Fruit fly (Drosophila melanogaster) whole organism, embryonic: Measurements from ENCODE around the gene Hexo1.

ENCODE experiments used
- Atf3 ChIP-seq: fragments of 200-800 bp; sonication (Bioruptor generic); optimal IDR thresholded peaks from 3 replicates; lab custom pipeline; 2016; ENCODE audit warnings: missing biosample characterization, missing genetic modification characterization
- CG11504 ChIP-seq: fragments of 200-800 bp; sonication (Bioruptor generic); optimal IDR thresholded peaks from 3 replicates; lab custom pipeline; 2019; ENCODE audit warnings: missing biosample characterization, mild to moderate bottlenecking, missing genetic modification characterization, moderate library complexity
- CG12942 ChIP-seq: fragments of 200-800 bp; sonication (Bioruptor generic); optimal IDR thresholded peaks from 3 replicates; lab custom pipeline; 2016; ENCODE audit warnings: missing biosample characterization, missing genetic modification characterization
- CG13287 ChIP-seq: fragments of 200-800 bp; sonication (Bioruptor generic); IDR thresholded peaks from 2 replicates; pipeline ENCODE4 v1.3.6; 2022; ENCODE audit warnings: missing biosample characterization, missing genetic modification characterization; ENCODE audit not compliant: partially characterized antibody
- CG13894 ChIP-seq: fragments of 200-800 bp; sonication (Bioruptor generic); optimal IDR thresholded peaks from 3 replicates; lab custom pipeline; 2018; ENCODE audit warnings: missing biosample characterization, mild to moderate bottlenecking, missing genetic modification characterization, moderate library complexity
- CG14667 ChIP-seq: fragments of 200-800 bp; sonication (Bioruptor generic); IDR thresholded peaks from 2 replicates; pipeline ENCODE4 v1.3.6; 2022; ENCODE audit warnings: missing biosample characterization, missing genetic modification characterization
- CG17802 ChIP-seq: fragments of 200-800 bp; sonication (Bioruptor generic); optimal IDR thresholded peaks from 2 replicates; lab custom pipeline; 2018; ENCODE audit warnings: missing biosample characterization, mild to moderate bottlenecking, missing genetic modification characterization, moderate library complexity
- CG2199 ChIP-seq: fragments of 200-800 bp; sonication (Bioruptor generic); IDR thresholded peaks from 3 replicates; pipeline ENCODE4 v1.3.6; 2022; ENCODE audit warnings: missing biosample characterization, missing genetic modification characterization
- CG30403 ChIP-seq: fragments of 200-800 bp; sonication (Bioruptor generic); optimal IDR thresholded peaks from 3 replicates; lab custom pipeline; 2016; ENCODE audit warnings: missing biosample characterization, missing genetic modification characterization
- CG4282 ChIP-seq: fragments of 200-800 bp; sonication (Bioruptor generic); optimal IDR thresholded peaks from 2 replicates; lab custom pipeline; 2016; ENCODE audit warnings: missing biosample characterization, missing genetic modification characterization
- CG4730 ChIP-seq: fragments of 200-800 bp; sonication (Bioruptor generic); IDR thresholded peaks from 2 replicates; pipeline ENCODE4 v1.3.6; 2022; ENCODE audit warnings: missing biosample characterization, missing genetic modification characterization
- CG6813 ChIP-seq: fragments of 200-800 bp; sonication (Bioruptor generic); optimal IDR thresholded peaks from 2 replicates; lab custom pipeline; 2017; ENCODE audit warnings: missing biosample characterization, missing genetic modification characterization, mild to moderate bottlenecking, moderate library complexity, missing genetic modification reagents
- CG7556 ChIP-seq: fragments of 200-800 bp; sonication (Bioruptor generic); optimal IDR thresholded peaks from 2 replicates; lab custom pipeline; 2017; ENCODE audit warnings: missing biosample characterization, mild to moderate bottlenecking, missing genetic modification characterization
- CG8281 ChIP-seq: fragments of 200-800 bp; sonication (Bioruptor generic); optimal IDR thresholded peaks from 2 replicates; lab custom pipeline; 2018; ENCODE audit warnings: missing biosample characterization, mild to moderate bottlenecking, missing genetic modification characterization, moderate library complexity
- CG8388 ChIP-seq: fragments of 200-800 bp; sonication (Bioruptor generic); optimal IDR thresholded peaks from 2 replicates; lab custom pipeline; 2019; ENCODE audit warnings: missing biosample characterization, mild to moderate bottlenecking, missing genetic modification characterization, moderate library complexity
- CG8765 ChIP-seq: fragments of 200-800 bp; sonication (Bioruptor generic); IDR thresholded peaks from 2 replicates; pipeline ENCODE4 v1.3.6; 2022; ENCODE audit warnings: missing biosample characterization, missing genetic modification characterization
- CkIIα-i1 ChIP-seq: fragments of 200-800 bp; sonication (Bioruptor generic); IDR thresholded peaks from 2 replicates; pipeline ENCODE4 v1.3.6; 2022; ENCODE audit warnings: missing biosample characterization, missing genetic modification characterization
- D ChIP-seq, 2 experiments: fragments of 200-800 bp in 1 of 2; fragments of >200 bp in 1 of 2; sonication (Bioruptor generic) in 1 of 2; optimal IDR thresholded peaks; 2 replicates in 1 of 2; 3 replicates in 1 of 2; lab custom pipeline; 2017; ENCODE audit warnings: mild to moderate bottlenecking in 1 of 2, missing biosample characterization in 1 of 2, missing genetic modification characterization in 1 of 2, missing genetic modification reagents in 1 of 2
- D19A ChIP-seq: fragments of 200-800 bp; optimal IDR thresholded peaks from 3 replicates; lab custom pipeline; 2019; ENCODE audit warnings: missing biosample characterization, mild to moderate bottlenecking, missing genetic modification characterization, moderate library complexity
- Dip2 ChIP-seq: fragments of 200-800 bp; sonication (Bioruptor generic); IDR thresholded peaks from 2 replicates; pipeline ENCODE4 v1.3.6; 2022; ENCODE audit warnings: missing biosample characterization, missing genetic modification characterization
- Dp ChIP-seq: fragments of 200-800 bp; sonication (Bioruptor generic); optimal IDR thresholded peaks from 2 replicates; lab custom pipeline; 2018; ENCODE audit warnings: missing biosample characterization, mild to moderate bottlenecking, missing genetic modification characterization, moderate library complexity
- Dref ChIP-seq: fragments of 200-800 bp; sonication (Bioruptor generic); IDR thresholded peaks from 2 replicates; pipeline ENCODE4 v1.3.6; 2022; ENCODE audit warnings: missing biosample characterization, missing genetic modification characterization
- Elba2 ChIP-seq: fragments of 200-800 bp; sonication (Bioruptor generic); optimal IDR thresholded peaks from 3 replicates; lab custom pipeline; 2016; ENCODE audit warnings: missing biosample characterization, missing genetic modification characterization
- Fer1 ChIP-seq: fragments of 200-800 bp; sonication (Bioruptor generic); optimal IDR thresholded peaks from 2 replicates; lab custom pipeline; 2017; ENCODE audit warnings: missing biosample characterization, mild to moderate bottlenecking, missing genetic modification characterization
- Fer2 ChIP-seq: fragments of 200-800 bp; sonication (Bioruptor generic); optimal IDR thresholded peaks from 2 replicates; lab custom pipeline; 2018; ENCODE audit warnings: missing biosample characterization, mild to moderate bottlenecking, missing genetic modification characterization, moderate library complexity
- Gsc ChIP-seq: fragments of 200-800 bp; sonication (Bioruptor generic); IDR thresholded peaks from 2 replicates; pipeline ENCODE4 v1.3.6; 2022; ENCODE audit warnings: missing biosample characterization, missing genetic modification characterization
- HmgZ ChIP-seq: fragments of 200-800 bp; sonication (Bioruptor generic); optimal IDR thresholded peaks from 2 replicates; lab custom pipeline; 2018; ENCODE audit warnings: missing biosample characterization, mild to moderate bottlenecking, missing genetic modification characterization
- Hmx ChIP-seq: fragments of 200-800 bp; sonication (Bioruptor generic); optimal IDR thresholded peaks from 2 replicates; lab custom pipeline; 2016; ENCODE audit warnings: missing biosample characterization, missing genetic modification characterization
- Lim3 ChIP-seq: fragments of 200-800 bp; sonication (Bioruptor generic); IDR thresholded peaks from 2 replicates; pipeline ENCODE4 v1.3.6; 2022; ENCODE audit warnings: missing biosample characterization, missing genetic modification characterization
- ash1 ChIP-seq: fragments of 200-800 bp; sonication (Bioruptor generic); optimal IDR thresholded peaks from 2 replicates; lab custom pipeline; 2018; ENCODE audit warnings: missing biosample characterization, mild to moderate bottlenecking, missing genetic modification characterization
- bigmax ChIP-seq: fragments of 200-800 bp; sonication (Bioruptor generic); optimal IDR thresholded peaks from 2 replicates; lab custom pipeline; 2018; ENCODE audit warnings: missing biosample characterization, mild to moderate bottlenecking, missing genetic modification characterization
- cg ChIP-seq: fragments of 200-800 bp; sonication (Bioruptor generic); optimal IDR thresholded peaks from 3 replicates; lab custom pipeline; 2019; ENCODE audit warnings: missing biosample characterization, mild to moderate bottlenecking, missing genetic modification characterization, moderate library complexity
- ci ChIP-seq: fragments of 200-800 bp; sonication (Bioruptor generic); IDR thresholded peaks from 3 replicates; pipeline ENCODE4 v1.3.6; 2022; ENCODE audit warnings: missing biosample characterization, missing genetic modification characterization
- crp ChIP-seq, 2 experiments: fragments of 200-800 bp; sonication (Bioruptor generic); optimal IDR thresholded peaks; 2 replicates in 1 of 2; 3 replicates in 1 of 2; lab custom pipeline; 2017; ENCODE audit warnings: missing biosample characterization in 2 of 2, missing genetic modification characterization in 2 of 2, mild to moderate bottlenecking in 1 of 2, moderate library complexity in 1 of 2
- dm ChIP-seq: fragments of 200-800 bp; sonication (Bioruptor generic); optimal IDR thresholded peaks from 3 replicates; lab custom pipeline; 2016; ENCODE audit warnings: missing biosample characterization, missing genetic modification characterization
- fu2 ChIP-seq: fragments of 200-800 bp; sonication (Bioruptor generic); optimal IDR thresholded peaks from 2 replicates; lab custom pipeline; 2016; ENCODE audit warnings: missing biosample characterization, missing genetic modification characterization
- ken ChIP-seq: fragments of 200-800 bp; sonication (Bioruptor generic); IDR thresholded peaks from 3 replicates; pipeline ENCODE4 v1.3.6; 2022; ENCODE audit warnings: missing biosample characterization, missing genetic modification characterization
- mam ChIP-seq: fragments of 200-800 bp; sonication (Bioruptor generic); optimal IDR thresholded peaks from 3 replicates; lab custom pipeline; 2016; ENCODE audit warnings: missing biosample characterization, missing genetic modification characterization
- oc ChIP-seq: fragments of 200-800 bp; sonication (Bioruptor generic); optimal IDR thresholded peaks from 2 replicates; lab custom pipeline; 2018; ENCODE audit warnings: missing biosample characterization, mild to moderate bottlenecking, missing genetic modification characterization, moderate library complexity
- org-1 ChIP-seq: fragments of 200-800 bp; sonication (Bioruptor generic); optimal IDR thresholded peaks from 2 replicates; lab custom pipeline; 2017; ENCODE audit warnings: missing biosample characterization, missing genetic modification characterization
- repo ChIP-seq: fragments of 200-800 bp; sonication (Bioruptor generic); optimal IDR thresholded peaks from 2 replicates; lab custom pipeline; 2016; ENCODE audit warnings: missing biosample characterization, missing genetic modification characterization
- row ChIP-seq: fragments of 200-800 bp; sonication (Bioruptor generic); IDR thresholded peaks from 3 replicates; pipeline ENCODE4 v1.3.6; 2022; ENCODE audit warnings: missing biosample characterization, missing genetic modification characterization
- salm ChIP-seq: fragments of 200-800 bp; sonication (Bioruptor generic); optimal IDR thresholded peaks from 2 replicates; lab custom pipeline; 2018; ENCODE audit warnings: missing biosample characterization, mild to moderate bottlenecking, missing genetic modification characterization
- sim ChIP-seq: fragments of 200-800 bp; sonication (Bioruptor generic); IDR thresholded peaks from 2 replicates; pipeline ENCODE4 v1.3.6; 2022; ENCODE audit warnings: missing biosample characterization, missing genetic modification characterization
- tap ChIP-seq: fragments of 200-800 bp; optimal IDR thresholded peaks from 3 replicates; lab custom pipeline; 2019; ENCODE audit warnings: missing biosample characterization, mild to moderate bottlenecking, missing genetic modification characterization, moderate library complexity
- tin ChIP-seq: fragments of 200-800 bp; sonication (Bioruptor generic); optimal IDR thresholded peaks from 3 replicates; lab custom pipeline; 2016; ENCODE audit warnings: missing biosample characterization, missing genetic modification characterization
- tll ChIP-seq, 2 experiments: fragments of 200-800 bp in 1 of 2; fragments of >200 bp in 1 of 2; sonication (Bioruptor generic) in 1 of 2; optimal IDR thresholded peaks; 2 replicates each; lab custom pipeline; 2017 to 2019; ENCODE audit warnings: missing biosample characterization in 2 of 2, missing genetic modification characterization in 2 of 2, mild to moderate bottlenecking in 1 of 2, moderate library complexity in 1 of 2

The Hexo1 gene

dm6 chr3L:4252121-4252861, 36.1 kb upstream of the Hexo1 start (continued):
- 0 out of 3 replicates have a peak, but pooled peaks have one; percentile 24 for TF ChIP-seq ci (GFP tag; lab: Robert Waterston, UW)
- no peak for TF ChIP-seq repo (GFP tag; lab: Kevin White, UChicago)
- TF ChIP-seq CG2199 (GFP tag; lab: Robert Waterston, UW), result 0 out of 3 replicates have a peak, but pooled peaks have one; percentile 16
- TF ChIP-seq Hmx (GFP tag; lab: Kevin White, UChicago), result no peak
- TF ChIP-seq CG4730 (GFP tag; lab: Robert Waterston, UW), result no peak
- no peak for TF ChIP-seq tap (tag; lab: Kevin White, UChicago)
- TF ChIP-seq dm (GFP tag; lab: Kevin White, UChicago), result no peak
- TF ChIP-seq bigmax (GFP tag; lab: Kevin White, UChicago), result no peak
- no peak for TF ChIP-seq HmgZ (tag; lab: Kevin White, UChicago)
- TF ChIP-seq CG12942 (GFP tag; lab: Kevin White, UChicago), result no peak
- TF ChIP-seq Elba2, result no peak
- no peak for TF ChIP-seq CG13287 (GFP tag; lab: Robert Waterston, UW)
- TF ChIP-seq mam (GFP tag; lab: Kevin White, UChicago), result no peak
- no peak for TF ChIP-seq CG30403 (GFP tag; lab: Kevin White, UChicago)
- no peak for TF ChIP-seq CG7556 (GFP tag; lab: Kevin White, UChicago)
- TF ChIP-seq cg, result peak; percentile 65
- no peak for TF ChIP-seq CG13894 (tag; lab: Kevin White, UChicago)
- TF ChIP-seq ash1, result no peak
- no peak for TF ChIP-seq crp (GFP tag; optimal IDR thresholded peaks at IDR 0.05; lab: Kevin White, UChicago)

- no peak for TF ChIP-seq ken (GFP tag; lab: Robert Waterston, UW)
- TF ChIP-seq CG8388, result no peak
- no peak for TF ChIP-seq CG11504 (tag; lab: Kevin White, UChicago)
- no peak for TF ChIP-seq CG14667 (GFP tag; lab: Robert Waterston, UW)
- TF ChIP-seq D19A (tag; lab: Kevin White, UChicago), result no peak
- TF ChIP-seq CG6813 (GFP tag; lab: Kevin White, UChicago), result no peak
- no peak for TF ChIP-seq Fer1
- no peak for TF ChIP-seq Dref (GFP tag; lab: Robert Waterston, UW)
- TF ChIP-seq Lim3 (GFP tag; lab: Robert Waterston, UW), result no peak
- peak; percentile 98 for TF ChIP-seq D (optimal IDR thresholded peaks at IDR 0.05; lab: Kevin White, UChicago)
- TF ChIP-seq D (GFP tag; optimal IDR thresholded peaks at IDR 0.05; lab: Kevin White, UChicago), result no peak
- TF ChIP-seq CkIIα-i1 (GFP tag; lab: Robert Waterston, UW), result no peak
- no peak for TF ChIP-seq CG8281 (tag; lab: Kevin White, UChicago)
- TF ChIP-seq row (GFP tag; lab: Robert Waterston, UW), result peak; percentile 14; the same call in 1 of the 3 replicates
- no peak for TF ChIP-seq tll (GFP tag; optimal IDR thresholded peaks at IDR 0.05; lab: Kevin White, UChicago)
- no peak for TF ChIP-seq CG4282 (GFP tag; lab: Kevin White, UChicago)
- TF ChIP-seq Fer2 (tag; lab: Kevin White, UChicago), result no peak
- TF ChIP-seq dm (GFP tag; lab: Kevin White, UChicago), result no peak
- TF ChIP-seq Dip2, result no peak
- no peak for TF ChIP-seq salm (tag; lab: Kevin White, UChicago)
- no peak for TF ChIP-seq CG8765
- no peak for TF ChIP-seq oc (tag; lab: Kevin White, UChicago)
- no peak for TF ChIP-seq org-1 (GFP tag; lab: Kevin White, UChicago)
- TF ChIP-seq tin (GFP tag; lab: Kevin White, UChicago), result no peak
- no peak for TF ChIP-seq Dp (GFP tag; lab: Kevin White, UChicago)
- TF ChIP-seq Gsc, result no peak
- TF ChIP-seq sim (GFP tag; lab: Robert Waterston, UW), result no peak
- TF ChIP-seq Atf3 (GFP tag; lab: Kevin White, UChicago), result no peak
- no peak for TF ChIP-seq fu2
- TF ChIP-seq CG17802 (tag; lab: Kevin White, UChicago), result peak; percentile 6
- no peak for TF ChIP-seq CG13287 (GFP tag; lab: Robert Waterston, UW)
Measured at dm6 chr3L:4252862-4253610, 35.4 kb upstream of the Hexo1 start.
